Fruit fly (Drosophila melanogaster): ENCODE data around the gene CG3198.

The CG3198 gene

dm6 chrX:6656626-6657558 lies 16.9 kb downstream of the CG3198 start (continued):
- TF ChIP-seq CG6163 (GFP tag; IDR thresholded peaks at IDR 0.05) (0 out of 3 replicates have a peak, but pooled peaks have one; percentile 30), Eip93F (GFP tag; optimal IDR thresholded peaks at IDR 0.05) (peak; percentile 60), CG10669 (GFP tag; optimal IDR thresholded peaks at IDR 0.05) (peak; percentile 24), CG4318 (GFP tag; optimal IDR thresholded peaks at IDR 0.05) (no peak), fd59A (GFP tag; optimal IDR thresholded peaks at IDR 0.05) (no peak), dac (GFP tag; optimal IDR thresholded peaks at IDR 0.05) (no peak), CG9139 (GFP tag; optimal IDR thresholded peaks at IDR 0.05) (no peak), salr (GFP tag; optimal IDR thresholded peaks at IDR 0.05) (no peak), Sox15 (GFP tag; optimal IDR thresholded peaks at IDR 0.05) (no peak), Met (GFP tag; optimal IDR thresholded peaks at IDR 0.05) (peak; percentile 31), Smox (GFP tag; optimal IDR thresholded peaks at IDR 0.05) (no peak), lz (GFP tag; optimal IDR thresholded peaks at IDR 0.05) (no peak), CG15336 (GFP tag; IDR thresholded peaks at IDR 0.05) (peak; percentile 71), CG11294 (GFP tag; IDR thresholded peaks at IDR 0.05) (peak; percentile 14; the same call in 1 of the 2 replicates), CG32006 (GFP tag; optimal IDR thresholded peaks at IDR 0.05) (peak; percentile 38), CG10631 (GFP tag; optimal IDR thresholded peaks at IDR 0.05) (no peak), achi (GFP tag; optimal IDR thresholded peaks at IDR 0.05) (peak; percentile 13), vri (GFP tag; optimal IDR thresholded peaks at IDR 0.05) (peak; percentile 67), CG1621 (tag; optimal IDR thresholded peaks at IDR 0.05) (peak; percentile 37), acj6 (GFP tag; optimal IDR thresholded peaks at IDR 0.05) (peak; percentile 26), eg (GFP tag; IDR thresholded peaks at IDR 0.05) (no peak), CG11902 (GFP tag; optimal IDR thresholded peaks at IDR 0.05) (no peak), CG7368 (GFP tag; optimal IDR thresholded peaks at IDR 0.05) (no peak), svp (GFP tag) (peak; percentile 66)

- TF ChIP-seq CG6808 (GFP tag; optimal IDR thresholded peaks at IDR 0.05) (peak; percentile 87), OdsH (GFP tag; optimal IDR thresholded peaks at IDR 0.05) (peak; percentile 93), CG6854 (GFP tag; optimal IDR thresholded peaks at IDR 0.05) (peak; percentile 68), fkh (GFP tag; optimal IDR thresholded peaks at IDR 0.05) (peak; percentile 55), Hr38 (GFP tag; optimal IDR thresholded peaks at IDR 0.05) (no peak), CG7368 (GFP tag; optimal IDR thresholded peaks at IDR 0.05) (peak; percentile 85), Eip78C (GFP tag) (peak; percentile 97), acj6 (GFP tag; optimal IDR thresholded peaks at IDR 0.05) (peak; percentile 91), CG9139 (GFP tag; optimal IDR thresholded peaks at IDR 0.05) (peak; percentile 65), Sox15 (GFP tag; optimal IDR thresholded peaks at IDR 0.05) (peak; percentile 89), Eip75B (GFP tag; optimal IDR thresholded peaks at IDR 0.05) (peak; percentile 91), CG16779 (tag; optimal IDR thresholded peaks at IDR 0.05) (peak; percentile 83), CG31627 (GFP tag; optimal IDR thresholded peaks at IDR 0.05) (peak; percentile 92), CG8632 (GFP tag; optimal IDR thresholded peaks at IDR 0.05) (peak; percentile 90), CG11294 (GFP tag; IDR thresholded peaks at IDR 0.05) (peak; percentile 71), vri (GFP tag; optimal IDR thresholded peaks at IDR 0.05) (peak; percentile 80), CG6163 (GFP tag; IDR thresholded peaks at IDR 0.05) (peak; percentile 90), lz (GFP tag; optimal IDR thresholded peaks at IDR 0.05) (peak; percentile 93), Sox14 (GFP tag; optimal IDR thresholded peaks at IDR 0.05) (peak; percentile 91), Ets96B (tag; optimal IDR thresholded peaks at IDR 0.05) (peak; percentile 84), CG11902 (GFP tag; optimal IDR thresholded peaks at IDR 0.05) (peak; percentile 88), CG10669 (GFP tag; optimal IDR thresholded peaks at IDR 0.05) (peak; percentile 91), Sox102F (GFP tag; optimal IDR thresholded peaks at IDR 0.05) (peak; percentile 90), pdm3 (GFP tag; optimal IDR thresholded peaks at IDR 0.05) (peak; percentile 93), Gug (GFP tag; IDR thresholded peaks at IDR 0.05) (peak; percentile 82), cyc (GFP tag; optimal IDR thresholded peaks at IDR 0.05) (peak; percentile 94), CG32006 (GFP tag; optimal IDR thresholded peaks at IDR 0.05) (peak; percentile 96), CG15336 (GFP tag; IDR thresholded peaks at IDR 0.05) (peak; percentile 92), Hr39 (GFP tag; optimal IDR thresholded peaks at IDR 0.05) (peak; percentile 93), CG10631 (GFP tag; optimal IDR thresholded peaks at IDR 0.05) (peak; percentile 89), CG4318 (GFP tag; optimal IDR thresholded peaks at IDR 0.05) (peak; percentile 92), achi (GFP tag; optimal IDR thresholded peaks at IDR 0.05) (peak; percentile 89), CG3919 (GFP tag; optimal IDR thresholded peaks at IDR 0.05) (peak; percentile 92), CG34406 (GFP tag; optimal IDR thresholded peaks at IDR 0.05) (peak; percentile 89), topi (GFP tag; optimal IDR thresholded peaks at IDR 0.05) (peak; percentile 96), dac (GFP tag; optimal IDR thresholded peaks at IDR 0.05) (peak; percentile 89), CG6792 (GFP tag; optimal IDR thresholded peaks at IDR 0.05) (peak; percentile 91), eg (GFP tag; IDR thresholded peaks at IDR 0.05) (peak; percentile 89)
Observed at dm6 chrX:6656023-6656594, 17.7 kb downstream of the CG3198 start.

Measured in whole organism, prepupa.